Fruit fly (Drosophila melanogaster) whole organism, embryonic: ENCODE data around the gene CG6785.
A peak's percentile ranks its signal among the peaks of the same experiment; 100 is the strongest.

Source experiments
- Ada2b ChIP-seq: fragments of 200-800 bp; sonication (Bioruptor generic); IDR thresholded peaks from 2 replicates; pipeline ENCODE4 v1.3.6; 2022; ENCODE audit warnings: missing biosample characterization, missing genetic modification characterization
- Asciz ChIP-seq: fragments of 200-800 bp; sonication (Bioruptor generic); optimal IDR thresholded peaks from 2 replicates; lab custom pipeline; 2017; ENCODE audit warnings: missing biosample characterization, mild to moderate bottlenecking, missing genetic modification characterization, missing genetic modification reagents
- BEAF-32 ChIP-seq: fragments of 200-800 bp; sonication (Bioruptor generic); optimal IDR thresholded peaks from 3 replicates; lab custom pipeline; 2017; ENCODE audit warnings: missing biosample characterization, missing genetic modification characterization, mild to moderate bottlenecking, moderate library complexity, missing genetic modification reagents
- CG10267 ChIP-seq: fragments of 200-800 bp; sonication (Bioruptor generic); optimal IDR thresholded peaks from 2 replicates; lab custom pipeline; 2018; ENCODE audit warnings: missing biosample characterization, mild to moderate bottlenecking, missing genetic modification characterization, moderate library complexity
- CG11398 ChIP-seq: fragments of 200-800 bp; sonication (Bioruptor generic); optimal IDR thresholded peaks from 2 replicates; lab custom pipeline; 2016; ENCODE audit warnings: missing biosample characterization, missing genetic modification characterization
- CG11504 ChIP-seq: fragments of 200-800 bp; sonication (Bioruptor generic); optimal IDR thresholded peaks from 3 replicates; lab custom pipeline; 2019; ENCODE audit warnings: missing biosample characterization, mild to moderate bottlenecking, missing genetic modification characterization, moderate library complexity
- CG11695 ChIP-seq: fragments of 200-800 bp; sonication (Bioruptor generic); IDR thresholded peaks from 3 replicates; pipeline ENCODE4 v1.3.6; 2022; ENCODE audit warnings: missing biosample characterization, missing genetic modification characterization
- CG12071 ChIP-seq: fragments of 200-800 bp; sonication (Bioruptor generic); optimal IDR thresholded peaks from 3 replicates; lab custom pipeline; 2018; ENCODE audit warnings: missing biosample characterization, mild to moderate bottlenecking, missing genetic modification characterization
- CG12219 ChIP-seq: fragments of 200-800 bp; sonication (Bioruptor generic); optimal IDR thresholded peaks from 3 replicates; lab custom pipeline; 2018; ENCODE audit warnings: missing biosample characterization, mild to moderate bottlenecking, missing genetic modification characterization
- CG12391 ChIP-seq: fragments of 200-800 bp; sonication (Bioruptor generic); optimal IDR thresholded peaks from 3 replicates; lab custom pipeline; 2018; ENCODE audit warnings: missing biosample characterization, mild to moderate bottlenecking, missing genetic modification characterization, moderate library complexity
- CG14860 ChIP-seq: fragments of 200-800 bp; sonication (Bioruptor generic); IDR thresholded peaks from 3 replicates; pipeline ENCODE4 v1.3.6; 2022; ENCODE audit warnings: missing biosample characterization, missing genetic modification characterization; ENCODE audit not compliant: partially characterized antibody
- CG1603 ChIP-seq: fragments of 200-800 bp; sonication (Bioruptor generic); optimal IDR thresholded peaks from 2 replicates; lab custom pipeline; 2019; ENCODE audit warnings: missing biosample characterization, mild to moderate bottlenecking, missing genetic modification characterization, moderate library complexity
- CG16779 ChIP-seq: fragments of 200-800 bp; sonication (Bioruptor generic); IDR thresholded peaks from 2 replicates; pipeline ENCODE4 v1.3.6; 2022; ENCODE audit warnings: missing biosample characterization, missing genetic modification characterization
- CG16815 ChIP-seq: fragments of 200-800 bp; sonication (Bioruptor generic); optimal IDR thresholded peaks from 3 replicates; lab custom pipeline; 2017; ENCODE audit warnings: missing biosample characterization, mild to moderate bottlenecking, missing genetic modification characterization
- CG17361 ChIP-seq: fragments of 200-800 bp; sonication (Bioruptor generic); IDR thresholded peaks from 3 replicates; pipeline ENCODE4 v1.3.6; 2022; ENCODE audit warnings: missing biosample characterization, missing genetic modification characterization
- CG17385 ChIP-seq: fragments of 200-800 bp; sonication (Bioruptor generic); optimal IDR thresholded peaks from 3 replicates; lab custom pipeline; 2018; ENCODE audit warnings: missing biosample characterization, mild to moderate bottlenecking, missing genetic modification characterization
- CG18011 ChIP-seq: fragments of 200-800 bp; sonication (Bioruptor generic); optimal IDR thresholded peaks from 2 replicates; lab custom pipeline; 2017; ENCODE audit warnings: missing biosample characterization, missing genetic modification characterization, mild to moderate bottlenecking, moderate library complexity, missing genotype
- CG2120 ChIP-seq: fragments of 200-800 bp; sonication (Bioruptor generic); optimal IDR thresholded peaks from 3 replicates; lab custom pipeline; 2016; ENCODE audit warnings: missing biosample characterization, missing genetic modification characterization
- CG2129 ChIP-seq: fragments of 200-800 bp; sonication (Bioruptor generic); IDR thresholded peaks from 2 replicates; pipeline ENCODE4 v1.3.6; 2022; ENCODE audit warnings: missing biosample characterization, missing genetic modification characterization; ENCODE audit not compliant: partially characterized antibody
- CG2202 ChIP-seq: fragments of 200-800 bp; sonication (Bioruptor generic); optimal IDR thresholded peaks from 2 replicates; lab custom pipeline; 2018; ENCODE audit warnings: missing biosample characterization, mild to moderate bottlenecking, missing genetic modification characterization
- CG34422 ChIP-seq: fragments of 200-800 bp; sonication (Bioruptor generic); IDR thresholded peaks from 3 replicates; pipeline ENCODE4 v1.3.6; 2022; ENCODE audit warnings: missing biosample characterization, missing genetic modification characterization
- CG4282 ChIP-seq: fragments of 200-800 bp; sonication (Bioruptor generic); optimal IDR thresholded peaks from 2 replicates; lab custom pipeline; 2016; ENCODE audit warnings: missing biosample characterization, missing genetic modification characterization
- CG7357 ChIP-seq: fragments of 200-800 bp; sonication (Bioruptor generic); IDR thresholded peaks from 3 replicates; pipeline ENCODE4 v1.3.6; 2022; ENCODE audit warnings: missing biosample characterization, missing genetic modification characterization
- CG8089 ChIP-seq: fragments of 200-800 bp; sonication (Bioruptor generic); optimal IDR thresholded peaks from 3 replicates; lab custom pipeline; 2016; ENCODE audit warnings: missing biosample characterization, missing genetic modification characterization
- Doc3 ChIP-seq: fragments of 200-800 bp; sonication (Bioruptor generic); IDR thresholded peaks from 3 replicates; pipeline ENCODE4 v1.3.6; 2022; ENCODE audit warnings: missing biosample characterization, missing genetic modification characterization; ENCODE audit not compliant: partially characterized antibody
- Dref ChIP-seq: fragments of 200-800 bp; sonication (Bioruptor generic); IDR thresholded peaks from 2 replicates; pipeline ENCODE4 v1.3.6; 2022; ENCODE audit warnings: missing biosample characterization, missing genetic modification characterization
- E2f1 ChIP-seq: fragments of 200-800 bp; sonication (Bioruptor generic); IDR thresholded peaks from 2 replicates; pipeline ENCODE4 v1.3.6; 2022; ENCODE audit warnings: missing biosample characterization, missing genetic modification characterization
- E2f2 ChIP-seq: fragments of 200-800 bp; sonication (Bioruptor generic); IDR thresholded peaks from 2 replicates; pipeline ENCODE4 v1.3.6; 2022; ENCODE audit warnings: missing biosample characterization, missing genetic modification characterization
- Fer3 ChIP-seq: fragments of 200-800 bp; sonication (Bioruptor generic); optimal IDR thresholded peaks from 2 replicates; lab custom pipeline; 2018; ENCODE audit warnings: missing biosample characterization, mild to moderate bottlenecking, missing genetic modification characterization, moderate library complexity
- H15 ChIP-seq: fragments of 200-800 bp; sonication (Bioruptor generic); IDR thresholded peaks from 3 replicates; pipeline ENCODE4 v1.3.6; 2022; ENCODE audit warnings: missing biosample characterization, missing genetic modification characterization
- HLH4C ChIP-seq: fragments of 200-800 bp; sonication (Bioruptor generic); IDR thresholded peaks from 3 replicates; pipeline ENCODE4 v1.3.6; 2022; ENCODE audit warnings: missing biosample characterization, missing genetic modification characterization; ENCODE audit not compliant: partially characterized antibody
- Max ChIP-seq: fragments of 200-800 bp; sonication (Bioruptor generic); optimal IDR thresholded peaks from 2 replicates; lab custom pipeline; 2016; ENCODE audit warnings: missing biosample characterization, mild to moderate bottlenecking, missing genetic modification characterization
- Rfx ChIP-seq: fragments of 200-800 bp; sonication (Bioruptor generic); IDR thresholded peaks from 2 replicates; pipeline ENCODE4 v1.3.6; 2022; ENCODE audit warnings: missing biosample characterization, missing genetic modification characterization
- Scr ChIP-seq: fragments of 200-800 bp; sonication (Bioruptor generic); IDR thresholded peaks from 2 replicates; pipeline ENCODE4 v1.3.6; 2022; ENCODE audit warnings: missing biosample characterization, missing genetic modification characterization; ENCODE audit not compliant: partially characterized antibody
- Sry-β ChIP-seq: fragments of 200-800 bp; sonication (Bioruptor generic); optimal IDR thresholded peaks from 2 replicates; lab custom pipeline; 2018; ENCODE audit warnings: missing biosample characterization, mild to moderate bottlenecking, missing genetic modification characterization, moderate library complexity
- Sry-δ ChIP-seq: fragments of 200-800 bp; sonication (Bioruptor generic); optimal IDR thresholded peaks from 2 replicates; lab custom pipeline; 2016; ENCODE audit warnings: missing biosample characterization, missing genetic modification characterization
- bsh ChIP-seq, 2 experiments: fragments of 200-800 bp; sonication (Bioruptor generic); optimal IDR thresholded peaks; 2 replicates each; lab custom pipeline; 2017 to 2018; ENCODE audit warnings: mild to moderate bottlenecking in 2 of 2, missing biosample characterization in 2 of 2, missing genetic modification characterization in 2 of 2, moderate library complexity in 1 of 2
- chif ChIP-seq, 2 experiments: fragments of 200-800 bp; sonication (Bioruptor generic); optimal IDR thresholded peaks; 3 replicates each; lab custom pipeline; 2016; ENCODE audit warnings: missing biosample characterization in 2 of 2, missing genetic modification characterization in 2 of 2
- crc ChIP-seq: fragments of 200-800 bp; sonication (Bioruptor generic); optimal IDR thresholded peaks from 2 replicates; lab custom pipeline; 2016; ENCODE audit warnings: missing biosample characterization, missing genetic modification characterization
- dpn ChIP-seq, 2 experiments: fragments of 200-800 bp; sonication (Bioruptor generic); optimal IDR thresholded peaks; 3 replicates each; lab custom pipeline; 2016; ENCODE audit warnings: missing biosample characterization in 2 of 2, missing genetic modification characterization in 2 of 2
- en ChIP-seq: fragments of 200-800 bp; sonication (Bioruptor generic); optimal IDR thresholded peaks from 2 replicates; lab custom pipeline; 2016; ENCODE audit warnings: missing biosample characterization, missing genetic modification characterization
- gcm ChIP-seq: fragments of 200-800 bp; sonication (Bioruptor generic); optimal IDR thresholded peaks from 2 replicates; lab custom pipeline; 2019; ENCODE audit warnings: missing biosample characterization, mild to moderate bottlenecking, missing genetic modification characterization, moderate library complexity
- insv ChIP-seq, 2 experiments: fragments of 200-800 bp; sonication (Bioruptor generic); optimal IDR thresholded peaks; 3 replicates each; lab custom pipeline; 2016 to 2018; ENCODE audit warnings: missing biosample characterization in 2 of 2, missing genetic modification characterization in 2 of 2
- nerfin-1 ChIP-seq: fragments of 200-800 bp; sonication (Bioruptor generic); optimal IDR thresholded peaks from 3 replicates; lab custom pipeline; 2019; ENCODE audit warnings: missing biosample characterization, mild to moderate bottlenecking, missing genetic modification characterization, moderate library complexity
- odd ChIP-seq: fragments of 200-800 bp; sonication (Bioruptor generic); optimal IDR thresholded peaks from 2 replicates; lab custom pipeline; 2017; ENCODE audit warnings: missing biosample characterization, mild to moderate bottlenecking, missing genetic modification characterization
- onecut ChIP-seq: fragments of 200-800 bp; sonication (Bioruptor generic); IDR thresholded peaks from 2 replicates; pipeline ENCODE4 v1.3.6; 2022; ENCODE audit warnings: missing biosample characterization, missing genetic modification characterization
- peb ChIP-seq: fragments of 200-800 bp; sonication (Bioruptor generic); IDR thresholded peaks from 2 replicates; pipeline ENCODE4 v1.3.6; 2022; ENCODE audit warnings: missing biosample characterization, missing genetic modification characterization
- pnt ChIP-seq: fragments of 200-800 bp; sonication (Bioruptor generic); optimal IDR thresholded peaks from 3 replicates; lab custom pipeline; 2016; ENCODE audit warnings: missing biosample characterization, missing genetic modification characterization
- scrt ChIP-seq: fragments of 200-800 bp; sonication (Bioruptor generic); optimal IDR thresholded peaks from 2 replicates; lab custom pipeline; 2018; ENCODE audit warnings: missing biosample characterization, mild to moderate bottlenecking, missing genetic modification characterization, moderate library complexity
- slbo ChIP-seq: fragments of 200-800 bp; sonication (Bioruptor generic); IDR thresholded peaks from 2 replicates; pipeline ENCODE4 v1.3.6; 2022; ENCODE audit warnings: missing biosample characterization, missing genetic modification characterization

Gene CG6785

dm6 chr2L:12063035-12063434 is 18.0 kb upstream of the CG6785 start, which contains the start of gene Rab3-GAP (continued):
- TF ChIP-seq nerfin-1 (tag; lab: Kevin White, UChicago) (peak; percentile 62), CG17385 (GFP tag; lab: Kevin White, UChicago) (no peak), scrt (peak; percentile 95), CG2129 (no peak), en (GFP tag; lab: Kevin White, UChicago) (no peak), CG14860 (0 out of 3 replicates have a peak, but pooled peaks have one; percentile 34), E2f1 (GFP tag; lab: Robert Waterston, UW) (no peak), CG34422 (GFP tag; lab: Robert Waterston, UW) (peak; percentile 30; the same call in 1 of the 3 replicates), CG10267 (peak; percentile 60), pnt (GFP tag; lab: Kevin White, UChicago) (no peak), slbo (GFP tag; lab: Robert Waterston, UW) (peak; percentile 66), Sry-β (GFP tag; lab: Kevin White, UChicago) (peak; percentile 97), crc (GFP tag; lab: Kevin White, UChicago) (no peak), onecut (GFP tag; lab: Robert Waterston, UW) (peak; percentile 29; the same call in 1 of the 2 replicates), CG12071 (no peak), CG11504 (tag; lab: Kevin White, UChicago) (no peak), CG1603 (tag; lab: Kevin White, UChicago) (peak; percentile 59), Rfx (GFP tag; lab: Robert Waterston, UW) (peak; percentile 61), Dref (GFP tag; lab: Robert Waterston, UW) (peak; percentile 84), Fer3 (tag; lab: Kevin White, UChicago) (peak; percentile 34), CG16779 (GFP tag; lab: Robert Waterston, UW) (no peak), CG17361 (peak; percentile 51; the same call in 1 of the 3 replicates), odd (GFP tag; lab: Kevin White, UChicago) (no peak), Max (GFP tag; lab: Kevin White, UChicago) (no peak), peb (GFP tag; lab: Robert Waterston, UW) (no peak), CG2120 (GFP tag; lab: Kevin White, UChicago) (peak; percentile 51), Scr (GFP tag; lab: Robert Waterston, UW) (peak; percentile 48), CG2202 (tag; lab: Kevin White, UChicago) (no peak), CG11695 (GFP tag; lab: Robert Waterston, UW) (peak; percentile 44; the same call in 1 of the 3 replicates), H15 (no peak), chif (GFP tag; optimal IDR thresholded peaks at IDR 0.05; lab: Kevin White, UChicago) (peak in 1 of 2 experiments; percentile 16), CG18011 (GFP tag; lab: Kevin White, UChicago) (no peak), Doc3 (GFP tag; lab: Robert Waterston, UW) (peak; percentile 48), Asciz (GFP tag; lab: Kevin White, UChicago) (peak; percentile 36), CG11398 (GFP tag; lab: Kevin White, UChicago) (no peak), BEAF-32 (GFP tag; lab: Kevin White, UChicago) (peak; percentile 36), E2f2 (GFP tag; lab: Robert Waterston, UW) (peak; percentile 23; the same call in 1 of the 2 replicates), bsh (GFP tag; optimal IDR thresholded peaks at IDR 0.05; lab: Kevin White, UChicago) (peak in 1 of 2 experiments; percentile 39), CG8089 (GFP tag; lab: Kevin White, UChicago) (no peak), CG12219 (GFP tag; lab: Kevin White, UChicago) (no peak), Sry-δ (GFP tag; lab: Kevin White, UChicago) (peak; percentile 48), CG7357 (GFP tag; lab: Robert Waterston, UW) (no peak), insv (GFP tag; optimal IDR thresholded peaks at IDR 0.05; lab: Kevin White, UChicago) (no peak), CG4282 (no peak), CG16815 (GFP tag; lab: Kevin White, UChicago) (no peak), Ada2b (GFP tag; lab: Robert Waterston, UW) (0 out of 2 replicates have a peak, but pooled peaks have one; percentile 4), dpn (GFP tag; optimal IDR thresholded peaks at IDR 0.05; lab: Kevin White, UChicago) (peak in 1 of 2 experiments; percentile 53), CG12391 (tag; lab: Kevin White, UChicago) (peak; percentile 53), HLH4C (peak; percentile 48), gcm (GFP tag; lab: Kevin White, UChicago) (peak; percentile 22)
